Worm (Caenorhabditis elegans) whole organism, young adult: ENCODE measurements around the gene ttll-5.
A peak's percentile ranks its signal among the peaks of the same experiment; 100 is the strongest.

ENCODE experiments used
- D2030.7 ChIP-seq: fragments of 200-800 bp; sonication (Bioruptor generic); IDR thresholded peaks from 2 replicates; pipeline ENCODE4 v1.3.6; 2022; ENCODE audit warnings: missing genetic modification reagents, missing genetic modification characterization, missing compliant biosample characterization
- F22D6.2 ChIP-seq: sonication (generic microtip); optimal IDR thresholded peaks from 2 replicates; lab custom pipeline; 2016; ENCODE audit warnings: mild to moderate bottlenecking, missing genetic modification characterization, missing compliant biosample characterization
- F49E8.2 ChIP-seq: sonication (generic microtip); optimal IDR thresholded peaks from 3 replicates; lab custom pipeline; 2017; ENCODE audit warnings: missing genetic modification characterization, mild to moderate bottlenecking, missing compliant biosample characterization, antibody characterized with exemption, moderate library complexity; ENCODE audit not compliant: insufficient read depth
- F55B11.4 ChIP-seq: sonication (generic microtip); optimal IDR thresholded peaks from 2 replicates; lab custom pipeline; 2016; ENCODE audit warnings: missing compliant biosample characterization, missing genetic modification characterization, borderline replicate concordance; ENCODE audit not compliant: insufficient read depth
- Y53F4B.3 ChIP-seq: fragments of 200-800 bp; sonication (Bioruptor generic); IDR thresholded peaks from 2 replicates; pipeline ENCODE4 v1.3.6; 2022; ENCODE audit warnings: missing genetic modification reagents, missing genetic modification characterization, missing compliant biosample characterization
- Y67H2A.10 ChIP-seq: fragments of 200-800 bp; sonication (Bioruptor generic); conservative IDR thresholded peaks from 2 replicates; pipeline ENCODE4 v1.3.6; 2022; ENCODE audit warnings: missing genetic modification reagents, missing genetic modification characterization, missing compliant biosample characterization
- aptf-2 ChIP-seq: fragments of 200-800 bp; sonication (Bioruptor generic); conservative IDR thresholded peaks from 2 replicates; pipeline ENCODE4 v1.3.6; 2022; ENCODE audit warnings: missing genetic modification reagents, missing genetic modification characterization, missing compliant biosample characterization
- athp-1 ChIP-seq: sonication (generic microtip); optimal IDR thresholded peaks from 2 replicates; lab custom pipeline; 2017; ENCODE audit warnings: mild to moderate bottlenecking, missing genetic modification characterization, missing compliant biosample characterization
- attf-5 ChIP-seq: fragments of 200-800 bp; sonication (Bioruptor generic); optimal IDR thresholded peaks from 2 replicates; lab custom pipeline; 2018; ENCODE audit warnings: mild to moderate bottlenecking, missing genetic modification characterization, missing compliant biosample characterization
- attf-6 ChIP-seq: fragments of 200-800 bp; sonication (Bioruptor generic); IDR thresholded peaks from 2 replicates; pipeline ENCODE4 v1.3.6; 2022; ENCODE audit warnings: missing genetic modification reagents, missing genetic modification characterization, missing compliant biosample characterization
- bed-1 ChIP-seq: fragments of 200-800 bp; sonication (Bioruptor generic); IDR thresholded peaks from 2 replicates; pipeline ENCODE4 v1.3.6; 2022; ENCODE audit warnings: missing genetic modification reagents, missing genetic modification characterization, missing compliant biosample characterization
- ceh-27 ChIP-seq: fragments of 200-800 bp; sonication (Bioruptor generic); optimal IDR thresholded peaks from 2 replicates; lab custom pipeline; 2018; ENCODE audit warnings: mild to moderate bottlenecking, missing genetic modification characterization, moderate library complexity, missing compliant biosample characterization
- ceh-40 ChIP-seq: fragments of 200-800 bp; sonication (Bioruptor generic); IDR thresholded peaks from 2 replicates; pipeline ENCODE4 v1.3.6; 2022; ENCODE audit warnings: missing genetic modification characterization, missing compliant biosample characterization
- dpl-1 ChIP-seq: fragments of 150-350 bp; optimal IDR thresholded peaks from 2 replicates; lab custom pipeline; 2014; ENCODE audit warnings: missing biosample characterization, missing genetic modification reagents, missing genetic modification characterization
- egl-44 ChIP-seq: fragments of 200-800 bp; sonication (Bioruptor generic); IDR thresholded peaks from 2 replicates; pipeline ENCODE4 v1.3.6; 2022; ENCODE audit warnings: missing genetic modification reagents, missing genetic modification characterization, missing compliant biosample characterization
- egrh-3 ChIP-seq: fragments of 200-800 bp; sonication (Bioruptor generic); IDR thresholded peaks from 2 replicates; pipeline ENCODE4 v1.3.6; 2022; ENCODE audit warnings: missing genetic modification reagents, missing genetic modification characterization, missing compliant biosample characterization
- gei-17 ChIP-seq: fragments of 200-800 bp; sonication (Bioruptor generic); optimal IDR thresholded peaks from 2 replicates; lab custom pipeline; 2018; ENCODE audit warnings: mild to moderate bottlenecking, missing genetic modification characterization, missing compliant biosample characterization
- let-526 ChIP-seq: fragments of 200-800 bp; sonication (Bioruptor generic); IDR thresholded peaks from 2 replicates; pipeline ENCODE4 v1.3.6; 2022; ENCODE audit warnings: missing genetic modification reagents, missing genetic modification characterization, missing compliant biosample characterization
- lin-35 ChIP-seq, 3 experiments: fragments of 150-350 bp in 2 of 3; sonication (generic microtip) in 1 of 3; optimal IDR thresholded peaks; 2 replicates each; lab custom pipeline; 2014 to 2018; ENCODE audit warnings: missing biosample characterization in 3 of 3, missing genetic modification characterization in 3 of 3, missing genetic modification reagents in 3 of 3
- lin-54 ChIP-seq: fragments of 200-800 bp; sonication (Bioruptor generic); optimal IDR thresholded peaks from 2 replicates; lab custom pipeline; 2018; ENCODE audit warnings: mild to moderate bottlenecking, missing genetic modification characterization, missing compliant biosample characterization
- lir-1 ChIP-seq: fragments of 200-800 bp; sonication (Bioruptor generic); conservative IDR thresholded peaks from 2 replicates; pipeline ENCODE4 v1.3.6; 2022; ENCODE audit warnings: missing genetic modification reagents, missing genetic modification characterization, missing compliant biosample characterization
- madf-3 ChIP-seq: fragments of 200-800 bp; sonication (Bioruptor generic); IDR thresholded peaks from 2 replicates; pipeline ENCODE4 v1.3.6; 2022; ENCODE audit warnings: missing genetic modification reagents, missing genetic modification characterization, missing compliant biosample characterization
- madf-8 ChIP-seq: fragments of 200-800 bp; sonication (Bioruptor generic); conservative IDR thresholded peaks from 2 replicates; pipeline ENCODE4 v1.3.6; 2022; ENCODE audit warnings: missing genetic modification reagents, missing genetic modification characterization, missing compliant biosample characterization
- mes-4 ChIP-seq: sonication (generic microtip); optimal IDR thresholded peaks from 2 replicates; lab custom pipeline; 2016; ENCODE audit warnings: missing genotype, missing genetic modification characterization, missing compliant biosample characterization
- nfya-2 ChIP-seq: fragments of 200-800 bp; sonication (Bioruptor generic); IDR thresholded peaks from 2 replicates; pipeline ENCODE4 v1.3.6; 2022; ENCODE audit warnings: missing genetic modification reagents, missing genetic modification characterization, missing compliant biosample characterization
- nfyb-1 ChIP-seq: fragments of 200-800 bp; sonication (Bioruptor generic); IDR thresholded peaks from 2 replicates; pipeline ENCODE4 v1.3.6; 2022; ENCODE audit warnings: missing genetic modification reagents, missing genetic modification characterization, missing compliant biosample characterization
- nhr-80 ChIP-seq: sonication (generic microtip); optimal IDR thresholded peaks from 2 replicates; lab custom pipeline; 2016; ENCODE audit warnings: missing genetic modification characterization, missing compliant biosample characterization
- pha-4 ChIP-seq: fragments of 150-350 bp; sonication (generic microtip); optimal IDR thresholded peaks from 2 replicates; lab custom pipeline; 2014; ENCODE audit warnings: missing biosample characterization, missing genetic modification reagents, missing genetic modification characterization
- repo-1 ChIP-seq: sonication (generic microtip); optimal IDR thresholded peaks from 2 replicates; lab custom pipeline; 2017; ENCODE audit warnings: mild to moderate bottlenecking, missing genetic modification characterization, missing compliant biosample characterization
- snpc-1.3 ChIP-seq: sonication (generic microtip); optimal IDR thresholded peaks from 2 replicates; lab custom pipeline; 2017; ENCODE audit warnings: missing genetic modification characterization, mild to moderate bottlenecking, missing compliant biosample characterization, antibody characterized with exemption, moderate library complexity, missing genotype, missing genetic modification reagents; ENCODE audit not compliant: insufficient read depth
- snpc-3.4 ChIP-seq: sonication (generic microtip); optimal IDR thresholded peaks from 2 replicates; lab custom pipeline; 2017; ENCODE audit warnings: missing genetic modification characterization, mild to moderate bottlenecking, missing compliant biosample characterization, antibody characterized with exemption, moderate library complexity, missing genotype, missing genetic modification reagents
- somi-1 ChIP-seq: fragments of 200-800 bp; sonication (Bioruptor generic); optimal IDR thresholded peaks from 2 replicates; lab custom pipeline; 2018; ENCODE audit warnings: mild to moderate bottlenecking, missing genetic modification characterization, missing compliant biosample characterization
- sptf-2 ChIP-seq: fragments of 200-800 bp; sonication (Bioruptor generic); optimal IDR thresholded peaks from 2 replicates; lab custom pipeline; 2018; ENCODE audit warnings: mild to moderate bottlenecking, missing genetic modification characterization, missing compliant biosample characterization
- tbp1 ChIP-seq: fragments of 200-800 bp; sonication (Bioruptor generic); optimal IDR thresholded peaks from 2 replicates; lab custom pipeline; 2018; ENCODE audit warnings: mild to moderate bottlenecking, missing genetic modification characterization, missing compliant biosample characterization
- tlf-1 ChIP-seq: fragments of 200-800 bp; sonication (Bioruptor generic); optimal IDR thresholded peaks from 2 replicates; lab custom pipeline; 2018; ENCODE audit warnings: mild to moderate bottlenecking, missing genetic modification characterization, missing compliant biosample characterization
- ztf-25 ChIP-seq: fragments of 200-800 bp; sonication (Bioruptor generic); IDR thresholded peaks from 2 replicates; pipeline ENCODE4 v1.3.6; 2022; ENCODE audit warnings: missing genetic modification reagents, missing genetic modification characterization, missing compliant biosample characterization
- ztf-28 ChIP-seq: fragments of 200-800 bp; sonication (Bioruptor generic); IDR thresholded peaks from 2 replicates; pipeline ENCODE4 v1.3.6; 2022; ENCODE audit warnings: missing genetic modification reagents, missing genetic modification characterization, missing compliant biosample characterization

ttll-5 gene

DNA sequence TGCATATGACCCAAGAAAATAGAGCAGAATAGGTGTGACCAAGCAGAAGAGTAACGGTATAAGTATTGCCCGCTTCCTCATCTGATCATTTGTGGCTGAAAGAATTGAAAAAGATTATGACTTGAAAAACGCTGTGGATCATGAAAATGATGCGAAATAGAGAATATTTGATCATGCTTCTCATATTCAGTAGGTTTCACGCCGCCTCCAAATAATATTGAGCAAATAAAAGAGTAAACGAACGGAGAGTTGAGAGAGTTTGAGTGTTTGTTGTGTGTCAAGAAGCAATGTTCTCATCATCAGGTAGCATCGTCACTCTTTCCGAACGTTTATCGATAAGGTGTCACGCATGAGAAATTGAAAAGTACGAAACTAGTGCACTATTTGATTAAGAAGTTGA, 12.6 kb upstream of the ttll-5 start, which contains the start of gene htrl-1:
Gene htrl-1, minus strand, starts transcription at position 101 of the 400 bp plus-strand sequence.
- TF ChIP-seq sptf-2 (GFP tag; lab: Kevin White, UChicago) (no peak), snpc-1.3 (tag; lab: Kevin White, UChicago) (no peak), ztf-25 (GFP tag; lab: Robert Waterston, UW) (no peak), lir-1 (GFP tag; lab: Robert Waterston, UW) (no peak), egl-44 (no peak), Y67H2A.10 (no peak), ceh-27 (no peak), let-526 (GFP tag; lab: Robert Waterston, UW) (no peak), attf-5 (GFP tag; lab: Kevin White, UChicago) (no peak), pha-4 (tag; lab: Kevin White, UChicago) (no peak), dpl-1 (GFP tag; lab: Kevin White, UChicago) (no peak), gei-17 (GFP tag; lab: Kevin White, UChicago) (no peak)

DNA sequence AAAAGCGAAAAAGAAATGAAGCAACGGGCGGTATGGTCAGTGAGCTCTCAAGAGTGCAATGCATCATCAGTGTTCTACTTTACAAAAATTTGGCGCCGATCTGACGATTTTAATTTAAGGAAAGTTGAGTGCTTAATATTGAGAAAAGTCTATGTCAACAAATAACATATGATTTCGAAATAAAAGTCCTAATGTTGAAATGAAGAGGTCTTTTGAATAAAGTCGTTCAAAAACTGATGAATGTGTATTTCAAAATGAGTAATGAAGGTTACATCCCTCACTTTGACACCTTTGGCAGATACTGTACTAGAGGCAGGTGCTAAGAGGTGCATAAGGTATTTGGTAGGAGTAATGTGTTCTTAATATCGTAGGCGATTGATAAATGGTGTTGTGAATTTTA, 11.4 kb upstream of the ttll-5 start:
- TF ChIP-seq mes-4 (no peak), F22D6.2 (tag; lab: Kevin White, UChicago) (no peak), lir-1 (GFP tag; lab: Robert Waterston, UW) (no peak), bed-1 (no peak)
- TF ChIP-seq, all 124 proteins: peak for 0

ce11 chrV:11499786-11500185, 9.1 kb upstream of the ttll-5 start:
- TF ChIP-seq F55B11.4 (tag; lab: Kevin White, UChicago) (no peak), somi-1 (GFP tag; lab: Kevin White, UChicago) (peak; percentile 10)
- TF ChIP-seq, all 124 proteins: peak for 1

DNA sequence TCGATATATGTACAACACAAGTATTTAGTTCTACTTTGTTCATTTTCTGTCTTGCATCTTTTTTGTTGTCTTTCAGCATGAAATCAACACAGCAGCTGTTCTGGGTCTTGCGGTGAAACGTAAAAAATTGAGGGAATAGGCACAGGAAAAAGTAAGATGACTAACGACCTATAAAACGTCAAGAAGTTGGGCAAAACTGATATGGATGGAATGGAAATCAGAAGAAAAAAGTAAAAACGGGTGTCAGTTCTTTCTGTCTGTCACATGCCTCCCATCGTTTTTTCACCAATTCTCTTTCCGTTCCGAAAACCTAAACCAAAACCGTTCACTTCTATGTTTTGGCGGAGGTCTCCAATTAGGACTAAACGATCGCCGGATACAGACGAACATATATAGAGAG, 7.9 kb upstream of the ttll-5 start:
- TF ChIP-seq nhr-80 (tag; lab: Kevin White, UChicago) (peak; percentile 60), egrh-3 (GFP tag; lab: Robert Waterston, UW) (no peak)

DNA sequence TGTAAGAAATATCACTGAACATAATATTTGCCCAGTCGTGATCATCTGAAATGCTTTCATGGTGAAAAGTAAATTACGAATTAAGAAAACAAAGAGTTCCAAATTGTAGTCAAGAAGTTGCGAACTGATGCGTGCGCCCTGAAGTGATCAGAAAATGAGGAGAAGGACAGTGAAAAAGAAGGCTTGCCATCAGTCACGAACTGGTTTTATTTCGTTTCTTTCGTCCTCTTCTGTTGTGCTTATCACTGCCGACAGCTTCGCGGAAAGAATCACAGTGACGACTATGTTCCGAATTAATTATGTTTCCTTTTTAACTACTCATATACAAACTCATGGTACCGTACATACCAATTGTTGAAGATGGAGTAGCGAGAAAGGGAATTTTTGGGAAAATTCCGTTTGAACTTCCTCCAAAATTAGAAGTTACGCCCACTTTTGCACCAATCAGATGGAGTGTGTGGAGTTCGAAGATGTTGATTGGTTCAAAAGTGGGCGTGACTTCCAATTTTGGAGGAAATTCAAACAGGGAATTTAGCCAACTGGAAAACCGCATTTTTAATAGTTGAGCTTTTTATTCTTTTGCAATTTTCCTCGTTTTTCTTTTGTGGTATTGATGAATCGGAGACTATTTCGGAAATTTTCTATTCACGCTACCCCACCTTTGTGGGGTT, 5.6 kb upstream of the ttll-5 start, which contains the start of gene C55A6.12:
Gene C55A6.12, minus strand, starts transcription at position 51 of the 671 bp plus-strand sequence.
- TF ChIP-seq lin-35 (GFP tag; optimal IDR thresholded peaks at IDR 0.05; lab: Kevin White, UChicago) (peak in 1 of 3 experiments; percentile 45), let-526 (GFP tag; lab: Robert Waterston, UW) (no peak), lin-54 (GFP tag; lab: Kevin White, UChicago) (peak; percentile 43), Y53F4B.3 (no peak), repo-1 (tag; lab: Kevin White, UChicago) (no peak), nfya-2 (GFP tag; lab: Robert Waterston, UW) (peak; percentile 98), ceh-40 (GFP tag; lab: Robert Waterston, UW) (no peak), nfyb-1 (GFP tag; lab: Robert Waterston, UW) (peak; percentile 99), madf-3 (GFP tag; lab: Robert Waterston, UW) (no peak), snpc-3.4 (tag; lab: Kevin White, UChicago) (no peak)

ce11 chrV:11504853-11505397, 3.9 kb upstream of the ttll-5 start, which contains the start of the genes C55A6.1 and C55A6.10:
TSS of gene C55A6.1 (minus strand) at chrV:11504968.
TSS of gene C55A6.10 (plus strand) at chrV:11505347.
- TF ChIP-seq dpl-1 (GFP tag; lab: Kevin White, UChicago) (peak; percentile 31), tlf-1 (GFP tag; lab: Kevin White, UChicago) (peak; percentile 30), F49E8.2 (tag; lab: Kevin White, UChicago) (peak; percentile 61), let-526 (GFP tag; lab: Robert Waterston, UW) (peak; percentile 67; the same call in 1 of the 2 replicates), snpc-1.3 (tag; lab: Kevin White, UChicago) (peak; percentile 46), attf-6 (GFP tag; lab: Robert Waterston, UW) (peak; percentile 76), tbp1 (GFP tag; lab: Kevin White, UChicago) (peak; percentile 51), D2030.7 (GFP tag; lab: Robert Waterston, UW) (peak; percentile 93), athp-1 (tag; lab: Kevin White, UChicago) (peak; percentile 59), madf-8 (GFP tag; lab: Robert Waterston, UW) (peak; percentile 42; the same call in 1 of the 2 replicates), ztf-28 (GFP tag; lab: Robert Waterston, UW) (peak; percentile 82; the same call in 1 of the 2 replicates), aptf-2 (GFP tag; lab: Robert Waterston, UW) (0 out of 2 replicates have a peak, but pooled peaks have one; percentile 25), Y67H2A.10 (peak; percentile 71; the same call in 1 of the 2 replicates)
